Worm (Caenorhabditis elegans) whole organism, L4 larva: ENCODE results near the gene Y69E1A.5.

Experiments used
- F26F4.8 ChIP-seq: fragments of 200-800 bp; sonication (Bioruptor generic); conservative IDR thresholded peaks from 2 replicates; pipeline ENCODE4 v1.3.6; 2022; ENCODE audit warnings: missing genetic modification characterization, missing compliant biosample characterization
- F44E2.7 ChIP-seq: fragments of 200-800 bp; sonication (Bioruptor generic); IDR thresholded peaks from 2 replicates; pipeline ENCODE4 v2.1.2; 2022; ENCODE audit warnings: missing genetic modification characterization, missing compliant biosample characterization
- F49E8.2 ChIP-seq: sonication (generic microtip); optimal IDR thresholded peaks from 2 replicates; lab custom pipeline; 2016; ENCODE audit warnings: missing compliant biosample characterization, mild to moderate bottlenecking, missing genetic modification characterization, borderline replicate concordance
- R02D3.7 ChIP-seq: fragments of 150-350 bp; sonication (generic microtip); optimal IDR thresholded peaks from 3 replicates; lab custom pipeline; 2014; ENCODE audit warnings: missing biosample characterization, missing genetic modification characterization
- T20F7.1 ChIP-seq: fragments of 200-800 bp; sonication (Bioruptor generic); optimal IDR thresholded peaks from 2 replicates; lab custom pipeline; 2018; ENCODE audit warnings: mild to moderate bottlenecking, missing genetic modification characterization, missing compliant biosample characterization
- Y5F2A.4 ChIP-seq: fragments of 200-800 bp; sonication (Bioruptor generic); optimal IDR thresholded peaks from 2 replicates; lab custom pipeline; 2018; ENCODE audit warnings: mild to moderate bottlenecking, missing genetic modification characterization, missing compliant biosample characterization
- aly-2 ChIP-seq: sonication (generic microtip); optimal IDR thresholded peaks from 2 replicates; lab custom pipeline; 2018; ENCODE audit warnings: missing biosample characterization, missing genetic modification characterization
- ama-1 ChIP-seq: fragments of 150-350 bp; optimal IDR thresholded peaks from 2 replicates; lab custom pipeline; 2014; ENCODE audit warnings: inconsistent platforms, mixed read lengths
- arid-1 ChIP-seq: fragments of 200-800 bp; sonication (Bioruptor generic); conservative IDR thresholded peaks from 2 replicates; pipeline ENCODE4 v1.3.6; 2022; ENCODE audit warnings: missing genetic modification reagents, missing genetic modification characterization, missing compliant biosample characterization
- ceh-28 ChIP-seq: fragments of 150-350 bp; optimal IDR thresholded peaks from 2 replicates; lab custom pipeline; 2014; ENCODE audit warnings: missing biosample characterization, missing genetic modification reagents, missing genetic modification characterization
- ceh-32 ChIP-seq: sonication (generic microtip); optimal IDR thresholded peaks from 2 replicates; lab custom pipeline; 2016; ENCODE audit warnings: mild to moderate bottlenecking, missing genetic modification characterization, missing compliant biosample characterization; ENCODE audit not compliant: poor library complexity
- ceh-44 ChIP-seq: fragments of 200-800 bp; sonication (Bioruptor generic); IDR thresholded peaks from 2 replicates; pipeline ENCODE4 v1.3.6; 2022; ENCODE audit warnings: missing genetic modification reagents, missing genetic modification characterization, missing compliant biosample characterization
- ceh-62 ChIP-seq: sonication (generic microtip); optimal IDR thresholded peaks from 2 replicates; lab custom pipeline; 2017; ENCODE audit warnings: missing biosample characterization, missing genetic modification characterization
- ces-1 ChIP-seq: fragments of 150-350 bp; sonication (generic microtip); optimal IDR thresholded peaks from 4 replicates; lab custom pipeline; 2014; ENCODE audit warnings: missing biosample characterization, missing genetic modification reagents, missing genetic modification characterization
- daf-12 ChIP-seq: fragments of 150-350 bp; optimal IDR thresholded peaks from 2 replicates; lab custom pipeline; 2014; ENCODE audit warnings: missing biosample characterization, missing genetic modification reagents, missing genetic modification characterization
- daf-16 ChIP-seq, 3 experiments: sonication (generic microtip); optimal IDR thresholded peaks; 2 replicates each; lab custom pipeline; 2016 to 2017; ENCODE audit warnings: missing genetic modification characterization in 3 of 3, missing genetic modification reagents in 3 of 3, mild to moderate bottlenecking in 2 of 3, missing compliant biosample characterization in 2 of 3, missing biosample characterization in 1 of 3, moderate library complexity in 1 of 3
- daf-8 ChIP-seq: fragments of 200-800 bp; sonication (Bioruptor generic); IDR thresholded peaks from 2 replicates; pipeline ENCODE4 v1.3.6; 2022; ENCODE audit warnings: missing genetic modification characterization, missing compliant biosample characterization
- dmd-6 ChIP-seq: fragments of 200-800 bp; sonication (Bioruptor generic); IDR thresholded peaks from 2 replicates; pipeline ENCODE4 v1.3.6; 2022; ENCODE audit warnings: missing genetic modification reagents, missing genetic modification characterization, missing compliant biosample characterization
- dpl-1 ChIP-seq: fragments of 150-350 bp; optimal IDR thresholded peaks from 2 replicates; lab custom pipeline; 2014; ENCODE audit warnings: missing biosample characterization, missing genetic modification reagents, missing genetic modification characterization
- duxl-1 ChIP-seq: sonication (generic microtip); optimal IDR thresholded peaks from 2 replicates; lab custom pipeline; 2016; ENCODE audit warnings: mild to moderate bottlenecking, missing genetic modification characterization, moderate library complexity, missing compliant biosample characterization; ENCODE audit not compliant: poor library complexity
- fkh-10 ChIP-seq: fragments of 150-350 bp; optimal IDR thresholded peaks from 2 replicates; lab custom pipeline; 2014; ENCODE audit warnings: missing biosample characterization, missing genetic modification reagents, missing genetic modification characterization
- fos-1 ChIP-seq: fragments of 150-350 bp; optimal IDR thresholded peaks from 2 replicates; lab custom pipeline; 2014; ENCODE audit warnings: missing biosample characterization, missing genetic modification characterization
- gei-8 ChIP-seq: fragments of 200-800 bp; sonication (Bioruptor generic); optimal IDR thresholded peaks from 2 replicates; lab custom pipeline; 2018; ENCODE audit warnings: mild to moderate bottlenecking, missing genetic modification characterization, missing compliant biosample characterization
- hlh-30 ChIP-seq: sonication (generic microtip); optimal IDR thresholded peaks from 2 replicates; lab custom pipeline; 2017; ENCODE audit warnings: antibody characterized with exemption, mild to moderate bottlenecking, missing genetic modification characterization, missing compliant biosample characterization; ENCODE audit not compliant: insufficient read depth
- hmg-1.1 ChIP-seq: fragments of 200-800 bp; sonication (Bioruptor generic); IDR thresholded peaks from 2 replicates; pipeline ENCODE4 v1.3.6; 2022; ENCODE audit warnings: missing genetic modification reagents, missing genetic modification characterization, missing compliant biosample characterization
- jun-1 ChIP-seq: fragments of 150-350 bp; optimal IDR thresholded peaks from 2 replicates; lab custom pipeline; 2014; ENCODE audit warnings: missing biosample characterization, missing genetic modification reagents, missing genetic modification characterization
- lim-7 ChIP-seq: fragments of 200-800 bp; sonication (Bioruptor generic); IDR thresholded peaks from 2 replicates; pipeline ENCODE4 v1.3.6; 2022; ENCODE audit warnings: missing genetic modification characterization, missing compliant biosample characterization
- lin-39 ChIP-seq: fragments of 150-350 bp; optimal IDR thresholded peaks from 2 replicates; lab custom pipeline; 2014; ENCODE audit warnings: missing biosample characterization, missing genetic modification reagents, missing genetic modification characterization
- lsy-2 ChIP-seq, 2 experiments: fragments of 150-350 bp in 1 of 2; sonication (generic microtip) in 1 of 2; optimal IDR thresholded peaks; 2 replicates each; lab custom pipeline; 2014 to 2017; ENCODE audit warnings: missing biosample characterization in 2 of 2, missing genetic modification characterization in 2 of 2
- mdt-29 ChIP-seq: fragments of 200-800 bp; sonication (Bioruptor generic); IDR thresholded peaks from 2 replicates; pipeline ENCODE4 v1.3.6; 2022; ENCODE audit warnings: missing genetic modification reagents, missing genetic modification characterization, missing compliant biosample characterization
- mes-2 ChIP-seq: sonication (generic microtip); optimal IDR thresholded peaks from 2 replicates; lab custom pipeline; 2016; ENCODE audit warnings: missing genotype, mild to moderate bottlenecking, missing genetic modification characterization, missing compliant biosample characterization; ENCODE audit not compliant: poor library complexity, severe bottlenecking
- mxl-2 ChIP-seq: fragments of 200-800 bp; sonication (Bioruptor generic); conservative IDR thresholded peaks from 2 replicates; pipeline ENCODE4 v1.3.6; 2022; ENCODE audit warnings: missing genetic modification reagents, missing genetic modification characterization, missing compliant biosample characterization
- nhr-102 ChIP-seq: sonication (generic microtip); optimal IDR thresholded peaks from 2 replicates; lab custom pipeline; 2016; ENCODE audit warnings: mild to moderate bottlenecking, missing genetic modification characterization, moderate library complexity, missing compliant biosample characterization
- nhr-42 ChIP-seq: fragments of 200-800 bp; sonication (Bioruptor generic); IDR thresholded peaks from 2 replicates; pipeline ENCODE4 v1.3.6; 2022; ENCODE audit warnings: missing genetic modification characterization, missing compliant biosample characterization
- nhr-6 ChIP-seq: fragments of 150-350 bp; optimal IDR thresholded peaks from 2 replicates; lab custom pipeline; 2014; ENCODE audit warnings: missing biosample characterization, missing genetic modification characterization
- nhr-76 ChIP-seq: fragments of 150-350 bp; optimal IDR thresholded peaks from 2 replicates; lab custom pipeline; 2014; ENCODE audit warnings: missing biosample characterization, missing genetic modification characterization
- nhr-77 ChIP-seq: fragments of 150-350 bp; optimal IDR thresholded peaks from 2 replicates; lab custom pipeline; 2014; ENCODE audit warnings: missing biosample characterization, missing genetic modification characterization
- set-16 ChIP-seq: fragments of 200-800 bp; sonication (Bioruptor generic); IDR thresholded peaks from 2 replicates; pipeline ENCODE4 v1.3.6; 2022; ENCODE audit warnings: missing genetic modification reagents, missing genetic modification characterization, missing compliant biosample characterization
- skn-1 ChIP-seq: fragments of 150-350 bp; optimal IDR thresholded peaks from 2 replicates; lab custom pipeline; 2014; ENCODE audit warnings: missing biosample characterization, missing genetic modification characterization
- spr-3 ChIP-seq: fragments of 200-800 bp; sonication (Bioruptor generic); optimal IDR thresholded peaks from 2 replicates; lab custom pipeline; 2018; ENCODE audit warnings: mild to moderate bottlenecking, missing genetic modification characterization, missing compliant biosample characterization
- tra-1 ChIP-seq: fragments of 200-800 bp; sonication (Bioruptor generic); IDR thresholded peaks from 2 replicates; pipeline ENCODE4 v1.3.6; 2022; ENCODE audit warnings: missing genetic modification reagents, missing genetic modification characterization, missing compliant biosample characterization
- unc-39 ChIP-seq: sonication (generic microtip); optimal IDR thresholded peaks from 2 replicates; lab custom pipeline; 2017; ENCODE audit warnings: missing biosample characterization, missing genetic modification characterization
- zag-1 ChIP-seq: fragments of 150-350 bp; optimal IDR thresholded peaks from 2 replicates; lab custom pipeline; 2014; ENCODE audit warnings: missing biosample characterization, missing genetic modification characterization
- zfp-2 ChIP-seq: sonication (generic microtip); optimal IDR thresholded peaks from 2 replicates; lab custom pipeline; 2016; ENCODE audit warnings: mild to moderate bottlenecking, missing genetic modification characterization, missing compliant biosample characterization
- zfp-3 ChIP-seq: fragments of 200-800 bp; sonication (Bioruptor generic); conservative IDR thresholded peaks from 2 replicates; pipeline ENCODE4 v1.3.6; 2022; ENCODE audit warnings: missing genetic modification reagents, missing genetic modification characterization, missing compliant biosample characterization
- zip-2 ChIP-seq: fragments of 150-350 bp; optimal IDR thresholded peaks from 2 replicates; lab custom pipeline; 2014; ENCODE audit warnings: missing biosample characterization, missing genetic modification characterization
- ztf-11 ChIP-seq: fragments of 150-350 bp; optimal IDR thresholded peaks from 2 replicates; lab custom pipeline; 2014; ENCODE audit warnings: missing biosample characterization, missing genetic modification characterization

Gene Y69E1A.5

ce11 chrIV:10935853-10936491, 21.5 kb downstream of the Y69E1A.5 start, which contains the start of gene lgg-2 (continued):
- TF ChIP-seq F44E2.7 (no peak), nhr-42 (GFP tag; lab: Robert Waterston, UW) (peak; percentile 87), ceh-28 (tag; lab: Kevin White, UChicago) (peak; percentile 75), dpl-1 (GFP tag; lab: Kevin White, UChicago) (peak; percentile 66), unc-39 (tag; lab: Kevin White, UChicago) (no peak), mxl-2 (GFP tag; lab: Robert Waterston, UW) (0 out of 2 replicates have a peak, but pooled peaks have one; percentile 31), zfp-2 (tag; lab: Kevin White, UChicago) (peak; percentile 39), T20F7.1 (GFP tag; lab: Kevin White, UChicago) (peak; percentile 83), nhr-76 (tag; lab: Kevin White, UChicago) (peak; percentile 22), daf-8 (GFP tag; lab: Robert Waterston, UW) (no peak), spr-3 (GFP tag; lab: Kevin White, UChicago) (no peak)

ce11 chrIV:10935336-10935735, 22.1 kb downstream of the Y69E1A.5 start:
- TF ChIP-seq nhr-77 (tag; lab: Kevin White, UChicago), result peak; percentile 75
- TF ChIP-seq lin-39 (tag; lab: Kevin White, UChicago), result no peak
- TF ChIP-seq duxl-1, result no peak
- TF ChIP-seq mes-2 (tag; lab: Kevin White, UChicago), result peak; percentile 75
- TF ChIP-seq arid-1, result 0 out of 2 replicates have a peak, but pooled peaks have one; percentile 34
- peak; percentile 59 for TF ChIP-seq dpl-1 (GFP tag; lab: Kevin White, UChicago)
- no peak for TF ChIP-seq jun-1 (tag; lab: Kevin White, UChicago)
- peak; percentile 9 for TF ChIP-seq skn-1
- TF ChIP-seq nhr-6 (tag; lab: Kevin White, UChicago), result peak; percentile 67
- no peak for TF ChIP-seq aly-2
- TF ChIP-seq unc-39 (tag; lab: Kevin White, UChicago), result no peak
- TF ChIP-seq daf-12 (tag; lab: Kevin White, UChicago), result no peak
- no peak for TF ChIP-seq fos-1 (tag; lab: Kevin White, UChicago)
- peak; percentile 100 for TF ChIP-seq hlh-30 (tag; lab: Kevin White, UChicago)
- TF ChIP-seq zip-2, result no peak
- no peak; the same call in 1 of the 2 replicates for TF ChIP-seq ceh-44
- no peak for TF ChIP-seq daf-8 (GFP tag; lab: Robert Waterston, UW)
- TF ChIP-seq set-16 (GFP tag; lab: Robert Waterston, UW), result peak; percentile 49
- TF ChIP-seq ztf-11 (tag; lab: Kevin White, UChicago), result no peak
- no peak for TF ChIP-seq ceh-62 (tag; lab: Kevin White, UChicago)
- TF ChIP-seq R02D3.7 (tag; lab: Kevin White, UChicago), result no peak
- no peak for TF ChIP-seq Y5F2A.4 (GFP tag; lab: Kevin White, UChicago)
- TF ChIP-seq nhr-76 (tag; lab: Kevin White, UChicago), result no peak
- TF ChIP-seq mdt-29 (GFP tag; lab: Robert Waterston, UW), result peak; percentile 80
- TF ChIP-seq dmd-6, result peak; percentile 88
- TF ChIP-seq fkh-10 (GFP tag; lab: Kevin White, UChicago), result no peak
- no peak for TF ChIP-seq ceh-32
- no peak for TF ChIP-seq ces-1 (GFP tag; lab: Kevin White, UChicago)
- peak; percentile 84 for TF ChIP-seq tra-1 (GFP tag; lab: Robert Waterston, UW)
- peak; percentile 78 for TF ChIP-seq hmg-1.1
- peak; percentile 77 for TF ChIP-seq ama-1 (lab: Kevin White, UChicago)
- peak; percentile 50; the same call in 1 of the 2 replicates for TF ChIP-seq zfp-3 (GFP tag; lab: Robert Waterston, UW)
- peak; percentile 4 for TF ChIP-seq gei-8 (GFP tag; lab: Kevin White, UChicago)
- peak in 1 of 2 experiments; percentile 50 for TF ChIP-seq daf-16 (GFP tag; optimal IDR thresholded peaks at IDR 0.05; lab: Kevin White, UChicago)
- peak; percentile 67 for TF ChIP-seq daf-16 (tag; optimal IDR thresholded peaks at IDR 0.05; lab: Kevin White, UChicago)
- peak; percentile 85 to 90 for TF ChIP-seq lsy-2 (tag; optimal IDR thresholded peaks at IDR 0.05; lab: Kevin White, UChicago)
- TF ChIP-seq lim-7 (GFP tag; lab: Robert Waterston, UW), result no peak
- TF ChIP-seq nhr-102 (tag; lab: Kevin White, UChicago), result peak; percentile 43
- no peak for TF ChIP-seq zag-1 (tag; lab: Kevin White, UChicago)
- TF ChIP-seq F49E8.2, result no peak
- peak; percentile 78 for TF ChIP-seq T20F7.1 (GFP tag; lab: Kevin White, UChicago)
- TF ChIP-seq F26F4.8 (GFP tag; lab: Robert Waterston, UW), result no peak
